Fruit fly (Drosophila melanogaster): ENCODE measurements around the gene Phyhd1.

- no peak for TF ChIP-seq CG8478 (optimal IDR thresholded peaks at IDR 0.05)
- TF ChIP-seq CTCF (optimal IDR thresholded peaks at IDR 0.05), result no peak
Measured at dm6 chr3R:10684284-10684683, 3.6 kb upstream of the Phyhd1 start.

Measured in S2 (cell line).